Fruit fly (Drosophila melanogaster) whole organism, embryonic: Measurements from ENCODE around the gene Crys.

Experiments
- Aef1 ChIP-seq: fragments of 200-800 bp; sonication (Bioruptor generic); IDR thresholded peaks from 3 replicates; pipeline ENCODE4 v1.3.6; 2022; ENCODE audit warnings: missing biosample characterization, missing genetic modification characterization
- Asciz ChIP-seq: fragments of 200-800 bp; sonication (Bioruptor generic); optimal IDR thresholded peaks from 2 replicates; lab custom pipeline; 2017; ENCODE audit warnings: missing biosample characterization, mild to moderate bottlenecking, missing genetic modification characterization, missing genetic modification reagents
- Atf6 ChIP-seq: fragments of 200-800 bp; sonication (Bioruptor generic); IDR thresholded peaks from 2 replicates; pipeline ENCODE4 v1.3.6; 2022; ENCODE audit warnings: missing biosample characterization, missing genetic modification characterization
- B-H2 ChIP-seq: fragments of 200-800 bp; sonication (Bioruptor generic); optimal IDR thresholded peaks from 2 replicates; lab custom pipeline; 2018; ENCODE audit warnings: missing biosample characterization, mild to moderate bottlenecking, missing genetic modification characterization
- Bdp1 ChIP-seq: fragments of 200-800 bp; sonication (Bioruptor generic); optimal IDR thresholded peaks from 3 replicates; lab custom pipeline; 2016; ENCODE audit warnings: missing biosample characterization, missing genetic modification characterization
- CG12659 ChIP-seq: fragments of 200-800 bp; sonication (Bioruptor generic); optimal IDR thresholded peaks from 3 replicates; lab custom pipeline; 2017; ENCODE audit warnings: mild to moderate bottlenecking, missing biosample characterization, missing genetic modification reagents, missing genetic modification characterization
- CG12744 ChIP-seq: fragments of 200-800 bp; sonication (Bioruptor generic); optimal IDR thresholded peaks from 2 replicates; lab custom pipeline; 2016; ENCODE audit warnings: missing biosample characterization, missing genetic modification characterization
- CG13424 ChIP-seq: fragments of 200-800 bp; sonication (Bioruptor generic); optimal IDR thresholded peaks from 2 replicates; lab custom pipeline; 2019; ENCODE audit warnings: missing biosample characterization, mild to moderate bottlenecking, missing genetic modification characterization, moderate library complexity
- CG14860 ChIP-seq: fragments of 200-800 bp; sonication (Bioruptor generic); IDR thresholded peaks from 3 replicates; pipeline ENCODE4 v1.3.6; 2022; ENCODE audit warnings: missing biosample characterization, missing genetic modification characterization; ENCODE audit not compliant: partially characterized antibody
- CG17186 ChIP-seq: fragments of 200-800 bp; sonication (Bioruptor generic); optimal IDR thresholded peaks from 3 replicates; lab custom pipeline; 2017; ENCODE audit warnings: missing biosample characterization, missing genetic modification reagents, missing genetic modification characterization
- CG17385 ChIP-seq: fragments of 200-800 bp; sonication (Bioruptor generic); optimal IDR thresholded peaks from 3 replicates; lab custom pipeline; 2018; ENCODE audit warnings: missing biosample characterization, mild to moderate bottlenecking, missing genetic modification characterization
- CG17802 ChIP-seq: fragments of 200-800 bp; sonication (Bioruptor generic); optimal IDR thresholded peaks from 2 replicates; lab custom pipeline; 2018; ENCODE audit warnings: missing biosample characterization, mild to moderate bottlenecking, missing genetic modification characterization, moderate library complexity
- CG18599 ChIP-seq: fragments of 200-800 bp; sonication (Bioruptor generic); optimal IDR thresholded peaks from 3 replicates; lab custom pipeline; 2017; ENCODE audit warnings: missing biosample characterization, missing genetic modification characterization, mild to moderate bottlenecking, moderate library complexity, missing genetic modification reagents
- CG2875 ChIP-seq: fragments of 200-800 bp; sonication (Bioruptor generic); optimal IDR thresholded peaks from 2 replicates; lab custom pipeline; 2017; ENCODE audit warnings: missing biosample characterization, mild to moderate bottlenecking, missing genetic modification characterization, missing genetic modification reagents
- CG2889 ChIP-seq: fragments of 200-800 bp; sonication (Bioruptor generic); IDR thresholded peaks from 3 replicates; pipeline ENCODE4 v1.3.6; 2022; ENCODE audit warnings: missing biosample characterization, missing genetic modification characterization
- CG31224 ChIP-seq: fragments of 200-800 bp; sonication (Bioruptor generic); IDR thresholded peaks from 2 replicates; pipeline ENCODE4 v1.3.6; 2022; ENCODE audit warnings: missing biosample characterization, missing genetic modification characterization
- CG4328 ChIP-seq: fragments of 200-800 bp; sonication (Bioruptor generic); optimal IDR thresholded peaks from 3 replicates; lab custom pipeline; 2017; ENCODE audit warnings: missing biosample characterization, missing genetic modification reagents, missing genetic modification characterization
- CG7271 ChIP-seq: fragments of 200-800 bp; sonication (Bioruptor generic); optimal IDR thresholded peaks from 2 replicates; lab custom pipeline; 2018; ENCODE audit warnings: missing biosample characterization, mild to moderate bottlenecking, missing genetic modification characterization, moderate library complexity
- CG8924 ChIP-seq: fragments of 200-800 bp; optimal IDR thresholded peaks from 3 replicates; lab custom pipeline; 2019; ENCODE audit warnings: missing biosample characterization, mild to moderate bottlenecking, missing genetic modification characterization, moderate library complexity
- Camta ChIP-seq: fragments of 200-800 bp; sonication (Bioruptor generic); optimal IDR thresholded peaks from 2 replicates; lab custom pipeline; 2016; ENCODE audit warnings: missing biosample characterization, missing genetic modification characterization
- Chrac-16 ChIP-seq: fragments of 200-800 bp; sonication (Bioruptor generic); optimal IDR thresholded peaks from 3 replicates; lab custom pipeline; 2016; ENCODE audit warnings: missing biosample characterization, missing genetic modification characterization
- Doc3 ChIP-seq: fragments of 200-800 bp; sonication (Bioruptor generic); IDR thresholded peaks from 3 replicates; pipeline ENCODE4 v1.3.6; 2022; ENCODE audit warnings: missing biosample characterization, missing genetic modification characterization; ENCODE audit not compliant: partially characterized antibody
- Ets97D ChIP-seq: fragments of 200-800 bp; sonication (Bioruptor generic); optimal IDR thresholded peaks from 3 replicates; lab custom pipeline; 2016; ENCODE audit warnings: missing biosample characterization, missing genetic modification characterization
- Hr3 ChIP-seq: fragments of 200-800 bp; sonication (Bioruptor generic); optimal IDR thresholded peaks from 3 replicates; lab custom pipeline; 2016; ENCODE audit warnings: missing biosample characterization, missing genetic modification characterization
- Hsf ChIP-seq: fragments of 200-800 bp; sonication (Bioruptor generic); optimal IDR thresholded peaks from 3 replicates; lab custom pipeline; 2016; ENCODE audit warnings: missing biosample characterization, missing genetic modification characterization
- Kr ChIP-seq: fragments of 200-800 bp; sonication (Bioruptor generic); optimal IDR thresholded peaks from 2 replicates; lab custom pipeline; 2017; ENCODE audit warnings: missing biosample characterization, mild to moderate bottlenecking, missing genetic modification characterization
- Myb ChIP-seq: fragments of 200-800 bp; sonication (Bioruptor generic); optimal IDR thresholded peaks from 2 replicates; lab custom pipeline; 2016; ENCODE audit warnings: missing biosample characterization, missing genetic modification characterization
- Oli ChIP-seq: fragments of 200-800 bp; sonication (Bioruptor generic); optimal IDR thresholded peaks from 2 replicates; lab custom pipeline; 2018; ENCODE audit warnings: missing biosample characterization, mild to moderate bottlenecking, missing genetic modification characterization, moderate library complexity
- Ptx1 ChIP-seq: fragments of 200-800 bp; sonication (Bioruptor generic); IDR thresholded peaks from 2 replicates; pipeline ENCODE4 v1.3.6; 2022; ENCODE audit warnings: missing biosample characterization, missing genetic modification characterization
- Sry-β ChIP-seq: fragments of 200-800 bp; sonication (Bioruptor generic); optimal IDR thresholded peaks from 2 replicates; lab custom pipeline; 2018; ENCODE audit warnings: missing biosample characterization, mild to moderate bottlenecking, missing genetic modification characterization, moderate library complexity
- Tbp ChIP-seq: fragments of >200 bp; optimal IDR thresholded peaks from 2 replicates; lab custom pipeline; 2018; ENCODE audit warnings: missing biosample characterization, missing genetic modification characterization
- Usf ChIP-seq: fragments of 200-800 bp; sonication (Bioruptor generic); optimal IDR thresholded peaks from 2 replicates; lab custom pipeline; 2017; ENCODE audit warnings: missing genotype, missing biosample characterization, missing genetic modification characterization
- Xbp1 ChIP-seq: fragments of 200-800 bp; sonication (Bioruptor generic); optimal IDR thresholded peaks from 3 replicates; lab custom pipeline; 2016; ENCODE audit warnings: missing biosample characterization, mild to moderate bottlenecking, missing genetic modification characterization
- Xrp1 ChIP-seq: fragments of 200-800 bp; sonication (Bioruptor generic); IDR thresholded peaks from 2 replicates; pipeline ENCODE4 v1.3.6; 2022; ENCODE audit warnings: missing biosample characterization, missing genetic modification characterization
- caup ChIP-seq: fragments of 200-800 bp; sonication (Bioruptor generic); optimal IDR thresholded peaks from 3 replicates; lab custom pipeline; 2017; ENCODE audit warnings: missing biosample characterization, mild to moderate bottlenecking, missing genetic modification characterization, moderate library complexity; ENCODE audit not compliant: severe bottlenecking
- cg ChIP-seq: fragments of 200-800 bp; sonication (Bioruptor generic); optimal IDR thresholded peaks from 3 replicates; lab custom pipeline; 2019; ENCODE audit warnings: missing biosample characterization, mild to moderate bottlenecking, missing genetic modification characterization, moderate library complexity
- ftz-f1 ChIP-seq: fragments of 200-800 bp; sonication (Bioruptor generic); optimal IDR thresholded peaks from 2 replicates; lab custom pipeline; 2016; ENCODE audit warnings: missing biosample characterization, missing genetic modification characterization
- gem ChIP-seq: fragments of 200-800 bp; sonication (Bioruptor generic); optimal IDR thresholded peaks from 2 replicates; lab custom pipeline; 2019; ENCODE audit warnings: missing biosample characterization, mild to moderate bottlenecking, missing genetic modification characterization, moderate library complexity
- gsb-n ChIP-seq: fragments of 200-800 bp; sonication (Bioruptor generic); optimal IDR thresholded peaks from 3 replicates; lab custom pipeline; 2018; ENCODE audit warnings: missing biosample characterization, mild to moderate bottlenecking, missing genetic modification characterization
- gt ChIP-seq: fragments of 200-800 bp; sonication (Bioruptor generic); IDR thresholded peaks from 2 replicates; pipeline ENCODE4 v1.3.6; 2022; ENCODE audit warnings: missing biosample characterization, missing genetic modification characterization
- insv ChIP-seq, 2 experiments: fragments of 200-800 bp; sonication (Bioruptor generic); optimal IDR thresholded peaks; 3 replicates each; lab custom pipeline; 2016 to 2018; ENCODE audit warnings: missing biosample characterization in 2 of 2, missing genetic modification characterization in 2 of 2
- jing ChIP-seq: fragments of 200-800 bp; sonication (Bioruptor generic); optimal IDR thresholded peaks from 2 replicates; lab custom pipeline; 2018; ENCODE audit warnings: missing biosample characterization, mild to moderate bottlenecking, missing genetic modification characterization
- ken ChIP-seq: fragments of 200-800 bp; sonication (Bioruptor generic); IDR thresholded peaks from 3 replicates; pipeline ENCODE4 v1.3.6; 2022; ENCODE audit warnings: missing biosample characterization, missing genetic modification characterization
- kni ChIP-seq: fragments of 200-800 bp; sonication (Bioruptor generic); optimal IDR thresholded peaks from 3 replicates; lab custom pipeline; 2017; ENCODE audit warnings: mild to moderate bottlenecking, missing biosample characterization, missing genetic modification reagents, missing genetic modification characterization
- lab ChIP-seq: fragments of 200-800 bp; sonication (Bioruptor generic); optimal IDR thresholded peaks from 3 replicates; lab custom pipeline; 2017; ENCODE audit warnings: missing biosample characterization, missing genetic modification characterization, mild to moderate bottlenecking, moderate library complexity, missing genetic modification reagents
- mld ChIP-seq: fragments of 200-800 bp; sonication (Bioruptor generic); IDR thresholded peaks from 3 replicates; pipeline ENCODE4 v1.3.6; 2022; ENCODE audit warnings: missing biosample characterization, missing genetic modification characterization; ENCODE audit not compliant: partially characterized antibody
- so ChIP-seq: fragments of 200-800 bp; sonication (Bioruptor generic); IDR thresholded peaks from 3 replicates; pipeline ENCODE4 v1.3.6; 2022; ENCODE audit warnings: missing biosample characterization, missing genetic modification characterization
- tin ChIP-seq: fragments of 200-800 bp; sonication (Bioruptor generic); optimal IDR thresholded peaks from 3 replicates; lab custom pipeline; 2016; ENCODE audit warnings: missing biosample characterization, missing genetic modification characterization
- wek ChIP-seq: fragments of 200-800 bp; sonication (Bioruptor generic); optimal IDR thresholded peaks from 3 replicates; lab custom pipeline; 2018; ENCODE audit warnings: missing biosample characterization, mild to moderate bottlenecking, missing genetic modification characterization, moderate library complexity
- wor ChIP-seq: fragments of 200-800 bp; sonication (Bioruptor generic); IDR thresholded peaks from 2 replicates; pipeline ENCODE4 v1.3.6; 2022; ENCODE audit warnings: missing biosample characterization, missing genetic modification characterization

Gene Crys

dm6 chr2L:11970853-11971397 is 27.0 kb downstream of the Crys start (continued):
- TF ChIP-seq Xbp1 (GFP tag; lab: Kevin White, UChicago) (no peak), kni (GFP tag; lab: Kevin White, UChicago) (peak; percentile 68), gt (GFP tag; lab: Robert Waterston, UW) (no peak), Hsf (GFP tag; lab: Kevin White, UChicago) (no peak), gsb-n (peak; percentile 21), ken (GFP tag; lab: Robert Waterston, UW) (0 out of 3 replicates have a peak, but pooled peaks have one; percentile 11), Doc3 (GFP tag; lab: Robert Waterston, UW) (no peak), Xrp1 (GFP tag; lab: Robert Waterston, UW) (no peak), jing (no peak), CG12744 (GFP tag; lab: Kevin White, UChicago) (no peak), Oli (tag; lab: Kevin White, UChicago) (peak; percentile 14), Atf6 (GFP tag; lab: Robert Waterston, UW) (peak; percentile 55), gem (tag; lab: Kevin White, UChicago) (no peak), lab (peak; percentile 62), CG17385 (GFP tag; lab: Kevin White, UChicago) (no peak), CG13424 (tag; lab: Kevin White, UChicago) (peak; percentile 0), CG31224 (no peak), CG7271 (no peak), Tbp (GFP tag; lab: Kevin White, UChicago) (no peak), insv (GFP tag; optimal IDR thresholded peaks at IDR 0.05; lab: Kevin White, UChicago) (peak in 1 of 2 experiments; percentile 51), Asciz (GFP tag; lab: Kevin White, UChicago) (no peak), cg (GFP tag; lab: Kevin White, UChicago) (peak; percentile 8), CG17802 (tag; lab: Kevin White, UChicago) (no peak), CG12659 (GFP tag; lab: Kevin White, UChicago) (peak; percentile 40), so (GFP tag; lab: Robert Waterston, UW) (no peak), tin (GFP tag; lab: Kevin White, UChicago) (no peak), caup (GFP tag; lab: Kevin White, UChicago) (peak; percentile 58), Bdp1 (GFP tag; lab: Kevin White, UChicago) (peak; percentile 17), mld (no peak), Hr3 (GFP tag; lab: Kevin White, UChicago) (no peak), B-H2 (GFP tag; lab: Kevin White, UChicago) (no peak), Sry-β (GFP tag; lab: Kevin White, UChicago) (no peak), CG2875 (GFP tag; lab: Kevin White, UChicago) (no peak), Chrac-16 (GFP tag; lab: Kevin White, UChicago) (no peak), Kr (GFP tag; lab: Kevin White, UChicago) (peak; percentile 17), CG14860 (GFP tag; lab: Robert Waterston, UW) (0 out of 3 replicates have a peak, but pooled peaks have one; percentile 33), CG2889 (GFP tag; lab: Robert Waterston, UW) (no peak), wek (GFP tag; lab: Kevin White, UChicago) (no peak), CG4328 (GFP tag; lab: Kevin White, UChicago) (no peak), ftz-f1 (GFP tag; lab: Kevin White, UChicago) (peak; percentile 58), CG18599 (GFP tag; lab: Kevin White, UChicago) (peak; percentile 40), Aef1 (GFP tag; lab: Robert Waterston, UW) (no peak), Ptx1 (GFP tag; lab: Robert Waterston, UW) (0 out of 2 replicates have a peak, but pooled peaks have one; percentile 34), CG17186 (GFP tag; lab: Kevin White, UChicago) (no peak), Usf (GFP tag; lab: Kevin White, UChicago) (no peak), wor (GFP tag; lab: Robert Waterston, UW) (no peak), Ets97D (no peak), Camta (GFP tag; lab: Kevin White, UChicago) (peak; percentile 11), CG8924 (tag; lab: Kevin White, UChicago) (peak; percentile 47), Myb (no peak)
